Fruit fly (Drosophila melanogaster): ENCODE data around the gene CG46468.

CG46468 gene

DNA sequence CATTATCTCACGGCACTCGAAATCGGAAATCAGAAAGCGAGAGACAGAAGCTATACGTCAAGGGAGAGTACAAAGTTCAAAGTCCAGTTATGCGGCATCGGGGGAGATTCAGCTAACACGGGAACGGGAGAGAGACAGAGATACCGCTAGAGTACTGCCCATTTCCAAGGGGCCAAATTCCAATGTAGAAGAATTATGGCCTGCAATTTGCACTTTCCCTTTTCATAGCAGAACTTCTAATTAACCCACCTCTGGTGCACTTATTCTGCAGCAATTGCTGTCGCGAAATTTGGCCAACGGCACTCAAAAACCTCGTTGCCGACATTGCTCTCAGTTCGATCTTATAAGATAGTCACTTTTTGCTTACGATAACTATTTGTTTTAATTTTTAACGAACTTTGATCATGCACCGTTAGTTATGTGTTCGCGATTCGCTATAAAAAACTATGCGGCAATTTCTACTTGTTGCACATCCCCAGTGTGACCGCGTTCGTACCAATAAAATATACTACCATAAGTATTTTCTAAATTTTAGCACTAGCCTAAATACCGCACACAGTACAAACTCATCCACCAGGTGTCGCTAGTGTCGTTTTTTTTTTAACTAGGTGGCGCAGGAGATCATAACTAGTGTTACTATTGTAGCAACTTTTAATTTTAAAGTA, 11.2 kb upstream of the CG46468 start, which contains the start of gene Mtpalpha (continued):
- TF ChIP-seq Rfx (GFP tag; IDR thresholded peaks at IDR 0.05) (peak; percentile 76; the same call in 1 of the 2 replicates), psq (GFP tag; optimal IDR thresholded peaks at IDR 0.05) (no peak), Oli (tag; optimal IDR thresholded peaks at IDR 0.05) (no peak), cato (GFP tag; optimal IDR thresholded peaks at IDR 0.05; ENCODE audit: borderline replicate concordance) (no peak), corto (GFP tag; optimal IDR thresholded peaks at IDR 0.05) (no peak), slou (GFP tag; optimal IDR thresholded peaks at IDR 0.05) (no peak), kah (GFP tag; optimal IDR thresholded peaks at IDR 0.05) (peak; percentile 88), Sin3A (optimal IDR thresholded peaks at IDR 0.05) (no peak), tna (GFP tag; IDR thresholded peaks at IDR 0.05; ENCODE audit: partially characterized antibody) (no peak; the same call in 1 of the 2 replicates), Camta (GFP tag; optimal IDR thresholded peaks at IDR 0.05) (no peak), shn (GFP tag; optimal IDR thresholded peaks at IDR 0.05) (no peak), gfzf (GFP tag; optimal IDR thresholded peaks at IDR 0.05) (peak; percentile 93), ERR (GFP tag; optimal IDR thresholded peaks at IDR 0.05) (no peak), CG10321 (GFP tag; IDR thresholded peaks at IDR 0.05) (no peak), CG13624 (GFP tag; optimal IDR thresholded peaks at IDR 0.05) (peak; percentile 36), CG13287 (GFP tag; IDR thresholded peaks at IDR 0.05; ENCODE audit: partially characterized antibody) (no peak; the same call in none of the 2 replicates), CG2889 (GFP tag; IDR thresholded peaks at IDR 0.05) (no peak), CG6854 (GFP tag; optimal IDR thresholded peaks at IDR 0.05) (peak; percentile 35), Kr (GFP tag; optimal IDR thresholded peaks at IDR 0.05) (no peak), toy (GFP tag; IDR thresholded peaks at IDR 0.05) (no peak), zfh1 (GFP tag; IDR thresholded peaks at IDR 0.05) (no peak), CkIIα-i1 (GFP tag; IDR thresholded peaks at IDR 0.05) (no peak), ATbp (GFP tag; optimal IDR thresholded peaks at IDR 0.05) (no peak), CG31388 (GFP tag; optimal IDR thresholded peaks at IDR 0.05) (no peak), HLH4C (GFP tag; IDR thresholded peaks at IDR 0.05; ENCODE audit: partially characterized antibody) (no peak), CG18476 (GFP tag; optimal IDR thresholded peaks at IDR 0.05) (no peak), CG11456 (GFP tag; IDR thresholded peaks at IDR 0.05) (peak; percentile 50; the same call in 1 of the 3 replicates), H15 (GFP tag; IDR thresholded peaks at IDR 0.05) (no peak), slbo (GFP tag; IDR thresholded peaks at IDR 0.05) (peak; percentile 63; the same call in 1 of the 2 replicates), CG18599 (GFP tag; optimal IDR thresholded peaks at IDR 0.05) (no peak), croc (GFP tag; conservative IDR thresholded peaks at IDR 0.05) (no peak), tin (GFP tag; optimal IDR thresholded peaks at IDR 0.05) (peak; percentile 47), CG6813 (GFP tag; optimal IDR thresholded peaks at IDR 0.05) (no peak), CG12155 (GFP tag; optimal IDR thresholded peaks at IDR 0.05) (peak; percentile 48), sug (tag; optimal IDR thresholded peaks at IDR 0.05) (peak; percentile 32), dysf (GFP tag; IDR thresholded peaks at IDR 0.05) (peak; percentile 53; the same call in 2 of the 3 replicates), Scr (GFP tag; IDR thresholded peaks at IDR 0.05; ENCODE audit: partially characterized antibody) (no peak), fu2 (GFP tag; optimal IDR thresholded peaks at IDR 0.05) (no peak), CG3995 (GFP tag; optimal IDR thresholded peaks at IDR 0.05) (no peak), crp (GFP tag; optimal IDR thresholded peaks at IDR 0.05) (no peak), schlank (tag; optimal IDR thresholded peaks at IDR 0.05) (no peak), usp (GFP tag; optimal IDR thresholded peaks at IDR 0.05) (no peak), jigr1 (GFP tag; IDR thresholded peaks at IDR 0.05) (no peak), CG10462 (GFP tag; optimal IDR thresholded peaks at IDR 0.05) (peak; percentile 34), E2f1 (GFP tag; IDR thresholded peaks at IDR 0.05) (no peak), chm (GFP tag; IDR thresholded peaks at IDR 0.05) (no peak), CG3407 (GFP tag; optimal IDR thresholded peaks at IDR 0.05) (no peak), CG12299 (tag; optimal IDR thresholded peaks at IDR 0.05) (no peak), BEAF-32 (GFP tag; optimal IDR thresholded peaks at IDR 0.05) (peak; percentile 28), CG7357 (GFP tag; IDR thresholded peaks at IDR 0.05) (no peak), CG9215 (GFP tag; IDR thresholded peaks at IDR 0.05) (no peak)
